Fruit fly (Drosophila melanogaster) whole organism, prepupa: Measurements from ENCODE around the gene Rpn9.

Experiments
- CG10631 ChIP-seq: fragments of 200-800 bp; sonication (Bioruptor generic); optimal IDR thresholded peaks from 2 replicates; lab custom pipeline; 2016; ENCODE audit warnings: missing biosample characterization, missing genetic modification characterization
- CG10669 ChIP-seq: fragments of 200-800 bp; sonication (Bioruptor generic); optimal IDR thresholded peaks from 3 replicates; lab custom pipeline; 2018; ENCODE audit warnings: missing biosample characterization, mild to moderate bottlenecking, missing genetic modification characterization, moderate library complexity
- CG11902 ChIP-seq: fragments of 200-800 bp; sonication (Bioruptor generic); optimal IDR thresholded peaks from 3 replicates; lab custom pipeline; 2016; ENCODE audit warnings: missing biosample characterization, missing genetic modification characterization
- CG15336 ChIP-seq: fragments of 200-800 bp; sonication (Bioruptor generic); IDR thresholded peaks from 2 replicates; pipeline ENCODE4 v1.3.6; 2022; ENCODE audit warnings: missing biosample characterization, missing genetic modification characterization
- CG1621 ChIP-seq: fragments of 200-800 bp; sonication (Bioruptor generic); optimal IDR thresholded peaks from 3 replicates; lab custom pipeline; 2018; ENCODE audit warnings: missing biosample characterization, mild to moderate bottlenecking, missing genetic modification characterization
- CG16779 ChIP-seq: fragments of 200-800 bp; sonication (Bioruptor generic); optimal IDR thresholded peaks from 3 replicates; lab custom pipeline; 2017; ENCODE audit warnings: missing biosample characterization, mild to moderate bottlenecking, missing genetic modification characterization
- CG3032 ChIP-seq: fragments of 200-800 bp; optimal IDR thresholded peaks from 2 replicates; lab custom pipeline; 2019; ENCODE audit warnings: missing biosample characterization, mild to moderate bottlenecking, missing genetic modification characterization, moderate library complexity
- CG34406 ChIP-seq: fragments of 200-800 bp; sonication (Bioruptor generic); optimal IDR thresholded peaks from 3 replicates; lab custom pipeline; 2016; ENCODE audit warnings: missing biosample characterization, missing genetic modification characterization
- CG4318 ChIP-seq: fragments of 200-800 bp; sonication (Bioruptor generic); optimal IDR thresholded peaks from 3 replicates; lab custom pipeline; 2017; ENCODE audit warnings: missing biosample characterization, mild to moderate bottlenecking, missing genetic modification characterization
- CG6163 ChIP-seq: fragments of 200-800 bp; sonication (Bioruptor generic); IDR thresholded peaks from 3 replicates; pipeline ENCODE4 v1.3.6; 2022; ENCODE audit warnings: missing biosample characterization, missing genetic modification characterization
- CG6276 ChIP-seq: fragments of 200-800 bp; sonication (Bioruptor generic); optimal IDR thresholded peaks from 2 replicates; lab custom pipeline; 2017; ENCODE audit warnings: missing biosample characterization, mild to moderate bottlenecking, missing genetic modification characterization
- CG8319 ChIP-seq: fragments of 200-800 bp; sonication (Bioruptor generic); optimal IDR thresholded peaks from 3 replicates; lab custom pipeline; 2016; ENCODE audit warnings: missing biosample characterization, missing genetic modification characterization
- CG8632 ChIP-seq: fragments of 200-800 bp; sonication (Bioruptor generic); optimal IDR thresholded peaks from 3 replicates; lab custom pipeline; 2016; ENCODE audit warnings: missing biosample characterization, missing genetic modification characterization
- CG9139 ChIP-seq: fragments of 200-800 bp; sonication (Bioruptor generic); optimal IDR thresholded peaks from 3 replicates; lab custom pipeline; 2017; ENCODE audit warnings: missing biosample characterization, mild to moderate bottlenecking, missing genetic modification characterization
- Eip78C ChIP-seq: fragments of 200-800 bp; sonication (Bioruptor generic); peaks from one replicate; lab custom pipeline; 2016; ENCODE audit warnings: missing biosample characterization, missing genetic modification characterization
- Eip93F ChIP-seq: fragments of 200-800 bp; sonication (Bioruptor generic); optimal IDR thresholded peaks from 2 replicates; lab custom pipeline; 2016; ENCODE audit warnings: missing biosample characterization, mild to moderate bottlenecking, missing genetic modification characterization
- Ets21C ChIP-seq: fragments of 200-800 bp; sonication (Bioruptor generic); optimal IDR thresholded peaks from 3 replicates; lab custom pipeline; 2016; ENCODE audit warnings: missing biosample characterization, missing genetic modification characterization
- Ets96B ChIP-seq: fragments of 200-800 bp; optimal IDR thresholded peaks from 2 replicates; lab custom pipeline; 2019; ENCODE audit warnings: missing biosample characterization, mild to moderate bottlenecking, missing genetic modification characterization, moderate library complexity
- Gug ChIP-seq: fragments of 200-800 bp; sonication (Bioruptor generic); IDR thresholded peaks from 2 replicates; pipeline ENCODE4 v1.3.6; 2022; ENCODE audit warnings: missing biosample characterization, missing genetic modification characterization
- Hr38 ChIP-seq: sonication (Bioruptor generic); optimal IDR thresholded peaks from 2 replicates; lab custom pipeline; 2016; ENCODE audit warnings: missing biosample characterization, missing genetic modification characterization
- Hr39 ChIP-seq: fragments of 200-800 bp; sonication (Bioruptor generic); optimal IDR thresholded peaks from 2 replicates; lab custom pipeline; 2016; ENCODE audit warnings: missing biosample characterization, missing genetic modification characterization
- Lpt ChIP-seq: fragments of 200-800 bp; sonication (Bioruptor generic); optimal IDR thresholded peaks from 3 replicates; lab custom pipeline; 2016; ENCODE audit warnings: missing biosample characterization, missing genetic modification characterization
- Met ChIP-seq: fragments of 200-800 bp; sonication (Bioruptor generic); optimal IDR thresholded peaks from 3 replicates; lab custom pipeline; 2016; ENCODE audit warnings: missing biosample characterization, missing genetic modification characterization
- OdsH ChIP-seq: fragments of 200-800 bp; sonication (Bioruptor generic); optimal IDR thresholded peaks from 3 replicates; lab custom pipeline; 2016; ENCODE audit warnings: missing biosample characterization, missing genetic modification characterization
- Smox ChIP-seq: fragments of 200-800 bp; sonication (Bioruptor generic); optimal IDR thresholded peaks from 3 replicates; lab custom pipeline; 2016; ENCODE audit warnings: missing biosample characterization, missing genetic modification characterization
- Sox102F ChIP-seq: fragments of 200-800 bp; sonication (Bioruptor generic); optimal IDR thresholded peaks from 2 replicates; lab custom pipeline; 2016; ENCODE audit warnings: missing biosample characterization, mild to moderate bottlenecking, missing genetic modification characterization
- Sox14 ChIP-seq: fragments of 200-800 bp; sonication (Bioruptor generic); optimal IDR thresholded peaks from 3 replicates; lab custom pipeline; 2016; ENCODE audit warnings: missing biosample characterization, missing genetic modification characterization
- achi ChIP-seq: fragments of 200-800 bp; sonication (Bioruptor generic); optimal IDR thresholded peaks from 3 replicates; lab custom pipeline; 2016; ENCODE audit warnings: missing biosample characterization, missing genetic modification characterization
- acj6 ChIP-seq: fragments of 200-800 bp; sonication (Bioruptor generic); optimal IDR thresholded peaks from 3 replicates; lab custom pipeline; 2016; ENCODE audit warnings: missing biosample characterization, missing genetic modification characterization
- cyc ChIP-seq: fragments of 200-800 bp; sonication (Bioruptor generic); optimal IDR thresholded peaks from 3 replicates; lab custom pipeline; 2016; ENCODE audit warnings: missing biosample characterization, missing genetic modification characterization
- dac ChIP-seq: fragments of 200-800 bp; sonication (Bioruptor generic); optimal IDR thresholded peaks from 2 replicates; lab custom pipeline; 2017; ENCODE audit warnings: missing biosample characterization, mild to moderate bottlenecking, missing genetic modification characterization
- dsx ChIP-seq: fragments of 200-800 bp; optimal IDR thresholded peaks from 3 replicates; lab custom pipeline; 2019; ENCODE audit warnings: missing biosample characterization, mild to moderate bottlenecking, missing genetic modification characterization, moderate library complexity; ENCODE audit not compliant: poor library complexity, severe bottlenecking
- eg ChIP-seq: fragments of 200-800 bp; sonication (Bioruptor generic); IDR thresholded peaks from 3 replicates; pipeline ENCODE4 v1.3.6; 2022; ENCODE audit warnings: missing biosample characterization, missing genetic modification characterization
- esn ChIP-seq: fragments of 200-800 bp; sonication (Bioruptor generic); optimal IDR thresholded peaks from 2 replicates; lab custom pipeline; 2016; ENCODE audit warnings: missing biosample characterization, mild to moderate bottlenecking, missing genetic modification characterization, moderate library complexity
- fd59A ChIP-seq: fragments of 200-800 bp; sonication (Bioruptor generic); optimal IDR thresholded peaks from 2 replicates; lab custom pipeline; 2017; ENCODE audit warnings: missing biosample characterization, mild to moderate bottlenecking, missing genetic modification characterization, missing genetic modification reagents
- fd85E ChIP-seq: fragments of 200-800 bp; sonication (Bioruptor generic); optimal IDR thresholded peaks from 3 replicates; lab custom pipeline; 2016; ENCODE audit warnings: missing biosample characterization, missing genetic modification characterization
- fkh ChIP-seq: fragments of 200-800 bp; sonication (Bioruptor generic); optimal IDR thresholded peaks from 3 replicates; lab custom pipeline; 2017; ENCODE audit warnings: missing biosample characterization, mild to moderate bottlenecking, missing genetic modification characterization, moderate library complexity
- net ChIP-seq: fragments of 200-800 bp; sonication (Bioruptor generic); optimal IDR thresholded peaks from 3 replicates; lab custom pipeline; 2016; ENCODE audit warnings: missing biosample characterization, missing genetic modification characterization
- salr ChIP-seq, 2 experiments: fragments of 200-800 bp; sonication (Bioruptor generic); optimal IDR thresholded peaks; 3 replicates each; lab custom pipeline; 2016 to 2018; ENCODE audit warnings: missing biosample characterization in 2 of 2, missing genetic modification characterization in 2 of 2, mild to moderate bottlenecking in 1 of 2
- spab ChIP-seq: fragments of 200-800 bp; sonication (Bioruptor generic); optimal IDR thresholded peaks from 2 replicates; lab custom pipeline; 2017; ENCODE audit warnings: missing biosample characterization, mild to moderate bottlenecking, missing genetic modification characterization, missing genetic modification reagents
- ss ChIP-seq, 2 experiments: fragments of 200-800 bp; sonication (Bioruptor generic); optimal IDR thresholded peaks; 2 replicates in 1 of 2; 3 replicates in 1 of 2; lab custom pipeline; 2017 to 2018; ENCODE audit warnings: mild to moderate bottlenecking in 2 of 2, missing biosample characterization in 2 of 2, missing genetic modification characterization in 2 of 2, moderate library complexity in 1 of 2
- svp ChIP-seq: fragments of 200-800 bp; sonication (Bioruptor generic); peaks from one replicate; lab custom pipeline; 2016; ENCODE audit warnings: missing biosample characterization, missing genetic modification characterization
- topi ChIP-seq: fragments of 200-800 bp; sonication (Bioruptor generic); optimal IDR thresholded peaks from 3 replicates; lab custom pipeline; 2016; ENCODE audit warnings: missing biosample characterization, missing genetic modification characterization
- vri ChIP-seq: fragments of 200-800 bp; sonication (Bioruptor generic); optimal IDR thresholded peaks from 3 replicates; lab custom pipeline; 2016; ENCODE audit warnings: missing biosample characterization, mild to moderate bottlenecking, missing genetic modification characterization

Gene Rpn9

dm6 chr3R:23729632-23730471, 3.4 kb downstream of the Rpn9 start (continued):
- peak; percentile 59 for TF ChIP-seq vri (GFP tag; lab: Kevin White, UChicago)
- TF ChIP-seq CG1621 (tag; lab: Kevin White, UChicago): peak; percentile 91
- TF ChIP-seq Sox14 (GFP tag; lab: Kevin White, UChicago): peak; percentile 95
- TF ChIP-seq CG6276 (GFP tag; lab: Kevin White, UChicago): peak; percentile 32
- TF ChIP-seq spab (GFP tag; lab: Kevin White, UChicago): peak; percentile 15
- TF ChIP-seq CG15336 (GFP tag; lab: Robert Waterston, UW): peak; percentile 42; the same call in 1 of the 2 replicates
- TF ChIP-seq CG8632: no peak
- peak; percentile 61 for TF ChIP-seq Eip93F (GFP tag; lab: Kevin White, UChicago)
- TF ChIP-seq Lpt (GFP tag; lab: Kevin White, UChicago): peak; percentile 26
- TF ChIP-seq ss (GFP tag; optimal IDR thresholded peaks at IDR 0.05; lab: Kevin White, UChicago): peak; percentile 59 to 67
- peak; percentile 41 for TF ChIP-seq CG16779 (tag; lab: Kevin White, UChicago)
- peak; percentile 40; the same call in 1 of the 3 replicates for TF ChIP-seq CG6163 (GFP tag; lab: Robert Waterston, UW)

dm6 chr3R:23729066-23729465, 4.2 kb downstream of the Rpn9 start:
- no peak for TF ChIP-seq dac
- peak; percentile 93 for TF ChIP-seq fkh (GFP tag; lab: Kevin White, UChicago)
- no peak for TF ChIP-seq Eip78C (GFP tag; lab: Kevin White, UChicago)
- TF ChIP-seq CG11902: no peak
- TF ChIP-seq Gug (GFP tag; lab: Robert Waterston, UW): no peak
- TF ChIP-seq ss (GFP tag; optimal IDR thresholded peaks at IDR 0.05; lab: Kevin White, UChicago): no peak
- no peak for TF ChIP-seq Ets96B (tag; lab: Kevin White, UChicago)
- no peak for TF ChIP-seq OdsH
- no peak for TF ChIP-seq CG10669 (GFP tag; lab: Kevin White, UChicago)
- TF ChIP-seq eg (GFP tag; lab: Robert Waterston, UW): 0 out of 3 replicates have a peak, but pooled peaks have one; percentile 9
- TF ChIP-seq Smox (GFP tag; lab: Kevin White, UChicago): no peak
- TF ChIP-seq svp: no peak
- TF ChIP-seq esn (GFP tag; lab: Kevin White, UChicago): no peak
- TF ChIP-seq topi (GFP tag; lab: Kevin White, UChicago): no peak
- TF ChIP-seq CG10631 (GFP tag; lab: Kevin White, UChicago): no peak

- TF ChIP-seq Lpt (GFP tag; lab: Kevin White, UChicago) (peak; percentile 10), CG3032 (peak; percentile 27), fd85E (GFP tag; lab: Kevin White, UChicago) (no peak), acj6 (GFP tag; lab: Kevin White, UChicago) (no peak), dsx (GFP tag; lab: Kevin White, UChicago) (peak; percentile 46), CG16779 (tag; lab: Kevin White, UChicago) (peak; percentile 66), fd59A (GFP tag; lab: Kevin White, UChicago) (no peak), Hr38 (GFP tag; lab: Kevin White, UChicago) (no peak), CG15336 (GFP tag; lab: Robert Waterston, UW) (peak; percentile 36; the same call in 1 of the 2 replicates), CG9139 (peak; percentile 61), CG4318 (no peak), CG11902 (no peak), cyc (GFP tag; lab: Kevin White, UChicago) (no peak), Met (GFP tag; lab: Kevin White, UChicago) (no peak), CG34406 (GFP tag; lab: Kevin White, UChicago) (no peak), achi (peak; percentile 10), Ets21C (GFP tag; lab: Kevin White, UChicago) (no peak), Ets96B (tag; lab: Kevin White, UChicago) (peak; percentile 16), topi (GFP tag; lab: Kevin White, UChicago) (no peak), CG1621 (tag; lab: Kevin White, UChicago) (peak; percentile 8), CG8319 (GFP tag; lab: Kevin White, UChicago) (no peak), CG10669 (GFP tag; lab: Kevin White, UChicago) (peak; percentile 44), net (GFP tag; lab: Kevin White, UChicago) (peak; percentile 33), dac (no peak), Sox102F (GFP tag; lab: Kevin White, UChicago) (no peak), CG6276 (GFP tag; lab: Kevin White, UChicago) (peak; percentile 49), fkh (GFP tag; lab: Kevin White, UChicago) (peak; percentile 12), Sox14 (GFP tag; lab: Kevin White, UChicago) (no peak), svp (peak; percentile 74), salr (GFP tag; optimal IDR thresholded peaks at IDR 0.05; lab: Kevin White, UChicago) (no peak), Gug (GFP tag; lab: Robert Waterston, UW) (no peak), CG8632 (no peak), Hr39 (GFP tag; lab: Kevin White, UChicago) (no peak)
These were observed 5.2 kb downstream of the Rpn9 start for dm6 chr3R:23728086-23728485.
